Worm (Caenorhabditis elegans) whole organism, midembryonic: ENCODE results near the gene col-162.

Experiments used
- T22C8.4 ChIP-seq: fragments of 200-800 bp; sonication (Bioruptor generic); IDR thresholded peaks from 2 replicates; pipeline ENCODE4 v1.3.6; 2022; ENCODE audit warnings: missing genetic modification characterization, missing compliant biosample characterization
- cog-1 ChIP-seq: sonication (generic microtip); optimal IDR thresholded peaks from 2 replicates; lab custom pipeline; 2016; ENCODE audit warnings: missing genetic modification characterization, missing compliant biosample characterization
- flt-1 ChIP-seq: fragments of 200-800 bp; sonication (Bioruptor generic); IDR thresholded peaks from 2 replicates; pipeline ENCODE4 v1.3.6; 2022; ENCODE audit warnings: missing genetic modification characterization, missing compliant biosample characterization
- klf-2 ChIP-seq: fragments of 200-800 bp; sonication (Bioruptor generic); conservative IDR thresholded peaks from 2 replicates; pipeline ENCODE4 v1.3.6; 2022; ENCODE audit warnings: missing genetic modification reagents, missing genetic modification characterization, missing compliant biosample characterization
- med-1 ChIP-seq: sonication (generic microtip); optimal IDR thresholded peaks from 2 replicates; lab custom pipeline; 2017; ENCODE audit warnings: missing genetic modification characterization, mild to moderate bottlenecking, missing compliant biosample characterization, antibody characterized with exemption, missing genetic modification reagents; ENCODE audit not compliant: insufficient read depth
- ref-1 ChIP-seq: fragments of 200-800 bp; sonication (Bioruptor generic); conservative IDR thresholded peaks from 2 replicates; pipeline ENCODE4 v1.3.6; 2022; ENCODE audit warnings: missing genetic modification reagents, missing genetic modification characterization, missing compliant biosample characterization
- tab-1 ChIP-seq: fragments of 200-800 bp; sonication (Bioruptor generic); IDR thresholded peaks from 2 replicates; pipeline ENCODE4 v1.3.6; 2022; ENCODE audit warnings: missing genetic modification characterization, missing compliant biosample characterization
- ztf-23 ChIP-seq: fragments of 200-800 bp; sonication (Bioruptor generic); IDR thresholded peaks from 2 replicates; pipeline ENCODE4 v1.3.6; 2022; ENCODE audit warnings: missing genetic modification reagents, missing genetic modification characterization, missing compliant biosample characterization
- ztf-29 ChIP-seq: fragments of 200-800 bp; sonication (Bioruptor generic); IDR thresholded peaks from 2 replicates; pipeline ENCODE4 v1.3.6; 2022; ENCODE audit warnings: missing genetic modification reagents, missing genetic modification characterization, missing compliant biosample characterization

col-162 gene

ce11 chrV:13420640-13421039, 21.1 kb upstream of the col-162 start, which contains the start of gene srv-8:
TSS of gene srv-8 (minus strand) at chrV:13420740.
- no peak for TF ChIP-seq cog-1 (tag; lab: Kevin White, UChicago)
- no peak for TF ChIP-seq klf-2 (GFP tag; lab: Robert Waterston, UW)
- TF ChIP-seq ztf-29 (GFP tag; lab: Robert Waterston, UW), result no peak
- TF ChIP-seq T22C8.4, result no peak
- no peak for TF ChIP-seq flt-1 (GFP tag; lab: Robert Waterston, UW)
- no peak for TF ChIP-seq ref-1 (GFP tag; lab: Robert Waterston, UW)
- no peak for TF ChIP-seq ztf-23 (GFP tag; lab: Robert Waterston, UW)

DNA sequence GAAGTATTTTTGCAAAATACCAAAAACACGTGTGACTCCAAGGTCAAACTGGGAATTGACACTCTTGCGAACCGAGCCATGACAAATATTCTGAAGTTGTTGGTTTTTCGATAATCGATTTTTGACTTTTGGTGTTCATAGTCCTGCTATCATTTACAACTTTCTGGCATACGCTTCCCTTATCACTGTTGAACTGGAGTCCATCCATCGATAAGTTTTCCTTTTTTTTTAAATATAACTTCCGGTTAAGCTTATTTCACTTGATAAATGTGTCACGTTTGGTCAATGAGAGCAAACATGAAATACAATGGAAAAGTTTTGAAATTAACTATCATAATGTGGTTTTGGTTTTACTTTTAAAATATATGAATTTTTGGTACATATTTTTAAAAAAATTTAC, 20.1 kb upstream of the col-162 start:
- TF ChIP-seq ztf-23 (GFP tag; lab: Robert Waterston, UW), result no peak
- TF ChIP-seq flt-1 (GFP tag; lab: Robert Waterston, UW), result no peak
- TF ChIP-seq ztf-29 (GFP tag; lab: Robert Waterston, UW), result no peak
- no peak for TF ChIP-seq tab-1 (GFP tag; lab: Robert Waterston, UW)
- TF ChIP-seq med-1 (GFP tag; lab: Kevin White, UChicago), result no peak
- no peak for TF ChIP-seq cog-1 (tag; lab: Kevin White, UChicago)
- no peak for TF ChIP-seq klf-2 (GFP tag; lab: Robert Waterston, UW)
- TF ChIP-seq T22C8.4, result no peak
- no peak for TF ChIP-seq ref-1 (GFP tag; lab: Robert Waterston, UW)

DNA sequence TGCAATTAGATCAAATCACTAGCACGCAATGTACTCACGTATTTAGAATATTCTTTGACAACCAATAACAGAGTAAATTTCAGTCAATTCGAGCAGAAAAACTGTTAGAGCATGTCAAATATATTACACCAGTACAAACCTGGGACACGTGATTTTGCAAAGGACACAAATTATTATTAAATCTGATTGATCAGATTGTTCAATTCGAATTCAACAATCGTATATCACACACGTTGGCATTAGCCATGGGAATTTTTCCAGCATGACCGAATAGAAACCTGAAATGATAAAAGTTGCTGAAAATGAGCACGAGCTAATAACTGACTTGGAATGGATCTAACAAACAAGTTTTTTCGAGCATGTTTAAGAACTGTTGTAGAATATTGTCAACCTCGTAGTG, 18.7 kb upstream of the col-162 start, which contains the start of gene srv-9:
Gene srv-9 (minus strand): TSS at position 101 of the 400 bp plus-strand sequence.
- TF ChIP-seq ref-1 (GFP tag; lab: Robert Waterston, UW) (no peak), T22C8.4 (no peak), ztf-29 (GFP tag; lab: Robert Waterston, UW) (no peak), cog-1 (tag; lab: Kevin White, UChicago) (no peak), ztf-23 (GFP tag; lab: Robert Waterston, UW) (no peak)

- TF ChIP-seq ref-1 (GFP tag; lab: Robert Waterston, UW), result no peak
- TF ChIP-seq T22C8.4, result no peak
Observed at ce11 chrV:13423608-13424007, 18.2 kb upstream of the col-162 start, which contains the start of gene srv-10. TSS of gene srv-10 (plus strand) at chrV:13423908.

DNA sequence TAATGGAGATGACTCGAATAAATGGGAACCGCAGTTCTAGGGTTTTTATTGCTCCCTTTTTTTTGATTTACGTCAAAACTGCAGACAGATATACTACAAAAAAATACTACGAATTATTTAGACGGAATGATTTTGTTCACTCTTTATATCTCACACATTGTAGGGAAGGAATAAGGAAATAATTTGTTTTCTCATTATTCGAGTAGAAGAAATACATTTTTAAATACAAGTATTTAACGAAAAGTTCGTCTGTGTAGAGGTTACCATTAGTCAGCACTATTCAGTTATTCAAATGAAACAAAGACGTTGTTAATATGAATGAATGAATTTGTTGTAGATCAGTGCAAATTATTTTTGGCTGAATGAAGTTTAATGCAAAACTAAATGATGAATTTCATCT, 15.0 kb upstream of the col-162 start, which contains the start of gene srd-18:
Gene srd-18 (minus strand): TSS at position 101 of the 400 bp plus-strand sequence.
- no peak for TF ChIP-seq klf-2 (GFP tag; lab: Robert Waterston, UW)
- no peak for TF ChIP-seq ref-1 (GFP tag; lab: Robert Waterston, UW)
- TF ChIP-seq ztf-29 (GFP tag; lab: Robert Waterston, UW), result no peak
- no peak for TF ChIP-seq T22C8.4
- no peak for TF ChIP-seq tab-1 (GFP tag; lab: Robert Waterston, UW)
- no peak for TF ChIP-seq cog-1 (tag; lab: Kevin White, UChicago)
- no peak for TF ChIP-seq ztf-23 (GFP tag; lab: Robert Waterston, UW)
- TF ChIP-seq flt-1 (GFP tag; lab: Robert Waterston, UW), result no peak
- no peak for TF ChIP-seq med-1 (GFP tag; lab: Kevin White, UChicago)

DNA sequence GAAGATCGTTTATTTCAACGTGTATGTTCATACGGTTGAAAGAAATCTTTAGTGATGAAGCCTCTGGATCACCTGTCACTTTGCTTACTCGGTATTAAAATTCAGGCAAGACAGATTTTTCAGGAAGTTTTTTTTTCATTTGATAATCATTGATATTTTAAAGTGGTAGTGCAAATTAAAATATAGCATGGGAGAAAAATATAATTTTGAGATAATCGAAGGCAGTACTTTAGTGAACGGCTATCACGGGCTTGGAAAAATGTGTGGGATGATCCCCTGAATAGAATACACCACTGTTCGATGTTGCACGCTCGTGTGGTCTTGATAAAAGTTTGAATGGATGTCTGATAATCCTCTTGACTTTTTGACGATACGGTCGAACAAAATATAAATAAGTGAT, 14.4 kb upstream of the col-162 start:
- TF ChIP-seq med-1 (GFP tag; lab: Kevin White, UChicago) (no peak), cog-1 (tag; lab: Kevin White, UChicago) (no peak), ref-1 (GFP tag; lab: Robert Waterston, UW) (no peak), tab-1 (GFP tag; lab: Robert Waterston, UW) (no peak), klf-2 (GFP tag; lab: Robert Waterston, UW) (no peak), T22C8.4 (no peak), ztf-23 (GFP tag; lab: Robert Waterston, UW) (no peak), ztf-29 (GFP tag; lab: Robert Waterston, UW) (no peak), flt-1 (GFP tag; lab: Robert Waterston, UW) (no peak)

ce11 chrV:13428660-13429059, 13.1 kb upstream of the col-162 start, which contains the start of gene srd-19:
TSS of gene srd-19 (minus strand) at chrV:13428760.
- TF ChIP-seq ztf-29 (GFP tag; lab: Robert Waterston, UW) (no peak), klf-2 (GFP tag; lab: Robert Waterston, UW) (no peak), ztf-23 (GFP tag; lab: Robert Waterston, UW) (no peak), T22C8.4 (no peak), med-1 (GFP tag; lab: Kevin White, UChicago) (no peak), ref-1 (GFP tag; lab: Robert Waterston, UW) (no peak), tab-1 (GFP tag; lab: Robert Waterston, UW) (no peak), cog-1 (tag; lab: Kevin White, UChicago) (no peak), flt-1 (GFP tag; lab: Robert Waterston, UW) (no peak)

DNA sequence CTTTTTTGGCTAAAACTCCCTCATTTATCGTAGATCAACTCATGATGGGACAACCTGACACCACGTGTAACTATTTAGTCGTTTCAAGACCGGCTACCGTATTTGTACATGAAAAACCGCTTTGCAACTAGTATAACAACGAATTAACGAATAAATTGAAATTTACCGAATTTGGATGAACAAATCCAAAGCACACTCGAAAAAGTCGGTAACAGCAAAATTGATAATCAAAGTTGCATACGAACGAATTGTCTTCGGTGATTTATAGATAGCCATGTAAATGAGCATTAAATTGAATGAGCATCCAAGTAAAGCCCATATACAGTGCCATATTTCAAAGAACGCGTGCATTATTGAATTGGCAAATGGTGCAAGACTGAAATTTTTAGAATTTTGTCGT, 9.4 kb upstream of the col-162 start, which contains the start of gene srd-17:
Gene srd-17 (minus strand): TSS at position 351 of the 400 bp plus-strand sequence.
- no peak for TF ChIP-seq flt-1 (GFP tag; lab: Robert Waterston, UW)
- no peak for TF ChIP-seq ref-1 (GFP tag; lab: Robert Waterston, UW)
- TF ChIP-seq cog-1 (tag; lab: Kevin White, UChicago), result no peak
- no peak for TF ChIP-seq ztf-23 (GFP tag; lab: Robert Waterston, UW)
- TF ChIP-seq ztf-29 (GFP tag; lab: Robert Waterston, UW), result no peak
- no peak for TF ChIP-seq med-1 (GFP tag; lab: Kevin White, UChicago)
- no peak for TF ChIP-seq klf-2 (GFP tag; lab: Robert Waterston, UW)
- TF ChIP-seq T22C8.4, result no peak
- no peak for TF ChIP-seq tab-1 (GFP tag; lab: Robert Waterston, UW)

DNA sequence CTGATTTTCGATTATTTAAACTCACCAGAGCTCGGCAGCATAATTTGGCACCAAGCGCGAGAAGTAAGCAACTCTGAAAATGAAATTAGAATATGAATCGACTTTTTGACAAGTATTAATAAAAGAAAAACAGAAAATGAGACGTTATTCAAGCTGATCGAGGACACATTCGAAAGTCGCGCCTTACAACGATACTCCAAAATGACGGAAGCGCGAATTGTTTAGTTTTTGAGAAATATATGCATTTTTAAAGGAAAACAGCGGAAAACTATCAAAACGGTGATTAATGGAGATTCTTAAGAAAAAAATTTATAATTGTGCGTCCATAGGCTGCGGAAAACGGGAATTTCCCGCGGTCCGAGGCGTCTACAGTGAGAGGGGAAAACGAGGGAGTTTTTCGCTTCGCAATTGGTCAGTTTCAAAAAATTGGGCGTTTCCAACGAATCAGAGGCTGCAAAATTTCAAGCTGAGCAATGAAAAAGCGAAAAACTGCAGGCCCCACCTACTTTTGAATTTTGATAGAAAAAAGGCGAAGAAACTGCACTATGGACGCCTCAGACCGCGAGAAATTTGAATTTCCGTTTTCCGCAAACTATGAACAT, 4.2 kb upstream of the col-162 start, which contains the start of gene mes-4:
Gene mes-4 (minus strand): TSS at position 73 of the 602 bp plus-strand sequence.
- TF ChIP-seq tab-1 (GFP tag; lab: Robert Waterston, UW), result no peak
- TF ChIP-seq ztf-29 (GFP tag; lab: Robert Waterston, UW), result no peak
- no peak for TF ChIP-seq cog-1 (tag; lab: Kevin White, UChicago)
- TF ChIP-seq flt-1 (GFP tag; lab: Robert Waterston, UW), result no peak
- TF ChIP-seq med-1 (GFP tag; lab: Kevin White, UChicago), result no peak
- TF ChIP-seq klf-2 (GFP tag; lab: Robert Waterston, UW), result no peak
- no peak for TF ChIP-seq ref-1 (GFP tag; lab: Robert Waterston, UW)
- no peak for TF ChIP-seq ztf-23 (GFP tag; lab: Robert Waterston, UW)
- no peak for TF ChIP-seq T22C8.4
